Worm (Caenorhabditis elegans) whole organism, L3 larva: Measurements from ENCODE around the gene dnj-1.

Experiments
- ceh-82 ChIP-seq: fragments of 150-350 bp; optimal IDR thresholded peaks from 2 replicates; lab custom pipeline; 2014; ENCODE audit warnings: missing biosample characterization, missing genetic modification characterization
- lin-15B ChIP-seq: fragments of 150-350 bp; optimal IDR thresholded peaks from 2 replicates; lab custom pipeline; 2014; ENCODE audit warnings: missing biosample characterization, missing genetic modification characterization
- lin-39 ChIP-seq: fragments of 150-350 bp; optimal IDR thresholded peaks from 2 replicates; lab custom pipeline; 2018; ENCODE audit warnings: missing biosample characterization, missing genetic modification reagents, missing genetic modification characterization
- nfya-1 ChIP-seq: sonication (generic microtip); optimal IDR thresholded peaks from 2 replicates; lab custom pipeline; 2017; ENCODE audit warnings: missing genetic modification characterization, mild to moderate bottlenecking, missing compliant biosample characterization, antibody characterized with exemption, moderate library complexity; ENCODE audit not compliant: insufficient read depth
- nhr-23 ChIP-seq: fragments of 150-350 bp; optimal IDR thresholded peaks from 2 replicates; lab custom pipeline; 2014; ENCODE audit warnings: missing biosample characterization, missing genetic modification reagents, missing genetic modification characterization
- nhr-237 ChIP-seq: fragments of 150-350 bp; optimal IDR thresholded peaks from 2 replicates; lab custom pipeline; 2014; ENCODE audit warnings: missing biosample characterization, missing genetic modification characterization
- nhr-25 ChIP-seq: sonication (generic microtip); optimal IDR thresholded peaks from 2 replicates; lab custom pipeline; 2017; ENCODE audit warnings: missing biosample characterization, missing genetic modification characterization
- nhr-76 ChIP-seq: fragments of 150-350 bp; sonication (generic microtip); optimal IDR thresholded peaks from 5 replicates; lab custom pipeline; 2014; ENCODE audit warnings: missing biosample characterization, missing genetic modification characterization
- sea-2 ChIP-seq: fragments of 150-350 bp; sonication (generic microtip); optimal IDR thresholded peaks from 4 replicates; lab custom pipeline; 2014; ENCODE audit warnings: missing biosample characterization, missing genetic modification reagents, missing genetic modification characterization
- tbx-2 ChIP-seq: sonication (generic microtip); optimal IDR thresholded peaks from 2 replicates; lab custom pipeline; 2016; ENCODE audit warnings: mild to moderate bottlenecking, missing genetic modification characterization, missing compliant biosample characterization
- ztf-4 ChIP-seq: fragments of 150-350 bp; optimal IDR thresholded peaks from 2 replicates; lab custom pipeline; 2014; ENCODE audit warnings: missing biosample characterization, missing genetic modification characterization

ce11 chrIV:11316106-11316505 is 17.3 kb downstream of the dnj-1 start:
- TF ChIP-seq ztf-4 (tag; lab: Kevin White, UChicago) (no peak), lin-15B (tag; lab: Kevin White, UChicago) (no peak), lin-39 (tag; lab: Kevin White, UChicago) (no peak), nfya-1 (tag; lab: Kevin White, UChicago) (no peak), nhr-25 (no peak), tbx-2 (no peak), nhr-76 (tag; lab: Kevin White, UChicago) (no peak), nhr-237 (tag; lab: Kevin White, UChicago) (no peak), ceh-82 (tag; lab: Kevin White, UChicago) (no peak), sea-2 (GFP tag; lab: Kevin White, UChicago) (no peak), nhr-23 (no peak)
